Worm (Caenorhabditis elegans): Measurements from ENCODE around the gene psd-1.

psd-1 gene

ce11 chrIII:7275296-7275695, at the start of gene psd-1:
psd-1 (minus strand) TSS chrIII:7275396.
- TF ChIP-seq med-1 (GFP tag; optimal IDR thresholded peaks at IDR 0.05; ENCODE audit: insufficient read depth): no peak
- TF ChIP-seq ztf-29 (GFP tag; IDR thresholded peaks at IDR 0.05): no peak
- no peak for TF ChIP-seq ref-1 (GFP tag; conservative IDR thresholded peaks at IDR 0.05)
- no peak for TF ChIP-seq ztf-23 (GFP tag; IDR thresholded peaks at IDR 0.05)
- TF ChIP-seq klf-2 (GFP tag; conservative IDR thresholded peaks at IDR 0.05): no peak
- TF ChIP-seq tab-1 (GFP tag; IDR thresholded peaks at IDR 0.05): no peak
- no peak for TF ChIP-seq T22C8.4 (GFP tag; IDR thresholded peaks at IDR 0.05)

- TF ChIP-seq med-1 (GFP tag; optimal IDR thresholded peaks at IDR 0.05; ENCODE audit: insufficient read depth) (no peak), tab-1 (GFP tag; IDR thresholded peaks at IDR 0.05) (no peak), ztf-23 (GFP tag; IDR thresholded peaks at IDR 0.05) (no peak)
Measured at ce11 chrIII:7323331-7323730, 48.1 kb upstream of the psd-1 start.

- TF ChIP-seq med-1 (GFP tag; optimal IDR thresholded peaks at IDR 0.05; ENCODE audit: insufficient read depth): no peak
- TF ChIP-seq cog-1 (tag; optimal IDR thresholded peaks at IDR 0.05): no peak
- no peak for TF ChIP-seq ztf-23 (GFP tag; IDR thresholded peaks at IDR 0.05)
- no peak for TF ChIP-seq ref-1 (GFP tag; conservative IDR thresholded peaks at IDR 0.05)
- no peak for TF ChIP-seq klf-2 (GFP tag; conservative IDR thresholded peaks at IDR 0.05)
- no peak for TF ChIP-seq flt-1 (GFP tag; IDR thresholded peaks at IDR 0.05)
- no peak for TF ChIP-seq T22C8.4 (GFP tag; IDR thresholded peaks at IDR 0.05)
- TF ChIP-seq ztf-29 (GFP tag; IDR thresholded peaks at IDR 0.05): no peak
- TF ChIP-seq tab-1 (GFP tag; IDR thresholded peaks at IDR 0.05): no peak
Measured at ce11 chrIII:7322018-7322417, 46.8 kb upstream of the psd-1 start.

- TF ChIP-seq ref-1 (GFP tag; conservative IDR thresholded peaks at IDR 0.05) (no peak), ztf-29 (GFP tag; IDR thresholded peaks at IDR 0.05) (no peak), cog-1 (tag; optimal IDR thresholded peaks at IDR 0.05) (no peak), med-1 (GFP tag; optimal IDR thresholded peaks at IDR 0.05; ENCODE audit: insufficient read depth) (no peak), klf-2 (GFP tag; conservative IDR thresholded peaks at IDR 0.05) (no peak), flt-1 (GFP tag; IDR thresholded peaks at IDR 0.05) (no peak), tab-1 (GFP tag; IDR thresholded peaks at IDR 0.05) (no peak), ztf-23 (GFP tag; IDR thresholded peaks at IDR 0.05) (no peak), T22C8.4 (GFP tag; IDR thresholded peaks at IDR 0.05) (no peak)
Measured at ce11 chrIII:7319390-7319789, 44.2 kb upstream of the psd-1 start, which contains the start of gene F56C9.8. F56C9.8 (minus strand) TSS chrIII:7319509.

- TF ChIP-seq ztf-23 (GFP tag; IDR thresholded peaks at IDR 0.05) (no peak), ztf-29 (GFP tag; IDR thresholded peaks at IDR 0.05) (no peak), cog-1 (tag; optimal IDR thresholded peaks at IDR 0.05) (peak; percentile 7)
Measured at ce11 chrIII:7317354-7317753, 42.2 kb upstream of the psd-1 start.

ce11 chrIII:7314927-7315547, 39.8 kb upstream of the psd-1 start, which contains the start of gene nspg-6:
nspg-6 (minus strand) TSS chrIII:7314977.
- TF ChIP-seq cog-1 (tag; optimal IDR thresholded peaks at IDR 0.05) (no peak), ref-1 (GFP tag; conservative IDR thresholded peaks at IDR 0.05) (no peak), med-1 (GFP tag; optimal IDR thresholded peaks at IDR 0.05; ENCODE audit: insufficient read depth) (no peak), T22C8.4 (GFP tag; IDR thresholded peaks at IDR 0.05) (no peak), klf-2 (GFP tag; conservative IDR thresholded peaks at IDR 0.05) (no peak), tab-1 (GFP tag; IDR thresholded peaks at IDR 0.05) (no peak), flt-1 (GFP tag; IDR thresholded peaks at IDR 0.05) (no peak), ztf-29 (GFP tag; IDR thresholded peaks at IDR 0.05) (no peak), ztf-23 (GFP tag; IDR thresholded peaks at IDR 0.05) (no peak)

ce11 chrIII:7314473-7314872, 39.3 kb upstream of the psd-1 start:
- TF ChIP-seq med-1 (GFP tag; optimal IDR thresholded peaks at IDR 0.05; ENCODE audit: insufficient read depth): no peak
- no peak for TF ChIP-seq ref-1 (GFP tag; conservative IDR thresholded peaks at IDR 0.05)
- TF ChIP-seq tab-1 (GFP tag; IDR thresholded peaks at IDR 0.05): no peak
- TF ChIP-seq klf-2 (GFP tag; conservative IDR thresholded peaks at IDR 0.05): no peak
- TF ChIP-seq T22C8.4 (GFP tag; IDR thresholded peaks at IDR 0.05): no peak
- TF ChIP-seq cog-1 (tag; optimal IDR thresholded peaks at IDR 0.05): no peak
- no peak for TF ChIP-seq flt-1 (GFP tag; IDR thresholded peaks at IDR 0.05)
- TF ChIP-seq ztf-23 (GFP tag; IDR thresholded peaks at IDR 0.05): no peak
- no peak for TF ChIP-seq ztf-29 (GFP tag; IDR thresholded peaks at IDR 0.05)

- TF ChIP-seq flt-1 (GFP tag; IDR thresholded peaks at IDR 0.05) (no peak), ztf-29 (GFP tag; IDR thresholded peaks at IDR 0.05) (no peak), ztf-23 (GFP tag; IDR thresholded peaks at IDR 0.05) (no peak), tab-1 (GFP tag; IDR thresholded peaks at IDR 0.05) (no peak), klf-2 (GFP tag; conservative IDR thresholded peaks at IDR 0.05) (no peak), cog-1 (tag; optimal IDR thresholded peaks at IDR 0.05) (no peak), ref-1 (GFP tag; conservative IDR thresholded peaks at IDR 0.05) (no peak), T22C8.4 (GFP tag; IDR thresholded peaks at IDR 0.05) (no peak), med-1 (GFP tag; optimal IDR thresholded peaks at IDR 0.05; ENCODE audit: insufficient read depth) (no peak)
Measured at ce11 chrIII:7310662-7311340, 35.6 kb upstream of the psd-1 start, which contains the start of the genes F56C9.6 and F56C9.3. F56C9.6 (minus strand) TSS chrIII:7310773. F56C9.3 (plus strand) TSS chrIII:7311290.

ce11 chrIII:7308600-7309109, 33.5 kb upstream of the psd-1 start, which contains the start of gene acbp-4:
acbp-4 (minus strand) TSS chrIII:7309109.
- TF ChIP-seq cog-1 (tag; optimal IDR thresholded peaks at IDR 0.05) (no peak), med-1 (GFP tag; optimal IDR thresholded peaks at IDR 0.05; ENCODE audit: insufficient read depth) (no peak), ztf-29 (GFP tag; IDR thresholded peaks at IDR 0.05) (no peak), ref-1 (GFP tag; conservative IDR thresholded peaks at IDR 0.05) (no peak), tab-1 (GFP tag; IDR thresholded peaks at IDR 0.05) (no peak), flt-1 (GFP tag; IDR thresholded peaks at IDR 0.05) (no peak), ztf-23 (GFP tag; IDR thresholded peaks at IDR 0.05) (no peak), klf-2 (GFP tag; conservative IDR thresholded peaks at IDR 0.05) (no peak), T22C8.4 (GFP tag; IDR thresholded peaks at IDR 0.05) (no peak)
